Fruit fly (Drosophila melanogaster): ENCODE measurements around the gene rdo.

DNA sequence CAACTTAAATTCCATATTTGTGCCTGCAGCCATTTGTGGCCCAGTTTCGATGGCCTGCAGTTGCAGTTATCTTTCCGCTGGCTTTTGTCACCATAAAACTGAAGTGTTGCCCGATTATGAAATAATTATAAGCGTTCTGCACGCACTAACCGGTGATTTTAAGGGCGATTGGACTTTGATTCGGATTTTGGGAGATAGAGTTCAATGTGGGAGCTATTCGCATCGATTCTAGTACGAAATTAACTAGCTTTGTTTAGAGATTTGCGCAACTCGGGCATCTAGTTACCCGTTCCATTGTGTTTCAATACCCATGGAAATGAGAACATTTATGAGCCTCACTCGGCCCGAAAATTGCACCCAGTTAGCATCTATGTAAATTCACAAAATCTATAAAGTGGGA, 5.9 kb upstream of the rdo start, which contains the start of gene CG5693:
- TF ChIP-seq CrebA (GFP tag; optimal IDR thresholded peaks at IDR 0.05; ENCODE audit: borderline replicate concordance) (no peak), N (GFP tag; optimal IDR thresholded peaks at IDR 0.05) (no peak), Hr78 (GFP tag; optimal IDR thresholded peaks at IDR 0.05) (no peak), dl (GFP tag; optimal IDR thresholded peaks at IDR 0.05; ENCODE audit: insufficient read depth in 1 of 2, partially characterized antibody in 2 of 2) (no peak), OdsH (GFP tag; optimal IDR thresholded peaks at IDR 0.05) (no peak), Hnf4 (GFP tag; optimal IDR thresholded peaks at IDR 0.05) (no peak)
